Worm (Caenorhabditis elegans) whole organism, L3 larva: ENCODE results near the gene fcho-1.

Experiments
- R02D3.7 ChIP-seq: fragments of 150-350 bp; optimal IDR thresholded peaks from 2 replicates; lab custom pipeline; 2014; ENCODE audit warnings: missing biosample characterization, missing genetic modification characterization
- aly-2 ChIP-seq: fragments of 150-350 bp; optimal IDR thresholded peaks from 2 replicates; lab custom pipeline; 2014; ENCODE audit warnings: missing biosample characterization, missing genetic modification characterization
- ama-1 ChIP-seq: fragments of 150-350 bp; optimal IDR thresholded peaks from 2 replicates; lab custom pipeline; 2018
- ceh-16 ChIP-seq: sonication (generic microtip); optimal IDR thresholded peaks from 2 replicates; lab custom pipeline; 2017; ENCODE audit warnings: missing biosample characterization, missing genetic modification characterization
- egl-27 ChIP-seq: sonication (generic microtip); optimal IDR thresholded peaks from 4 replicates; lab custom pipeline; 2017; ENCODE audit warnings: missing biosample characterization, missing genetic modification reagents, missing genetic modification characterization
- fos-1 ChIP-seq: fragments of 150-350 bp; optimal IDR thresholded peaks from 2 replicates; lab custom pipeline; 2014; ENCODE audit warnings: missing biosample characterization, missing genetic modification characterization
- jun-1 ChIP-seq: fragments of 150-350 bp; optimal IDR thresholded peaks from 2 replicates; lab custom pipeline; 2014; ENCODE audit warnings: missing biosample characterization, missing genetic modification reagents, missing genetic modification characterization
- lin-15B ChIP-seq: fragments of 150-350 bp; optimal IDR thresholded peaks from 2 replicates; lab custom pipeline; 2014; ENCODE audit warnings: missing biosample characterization, missing genetic modification characterization
- nhr-12 ChIP-seq: fragments of 150-350 bp; optimal IDR thresholded peaks from 2 replicates; lab custom pipeline; 2014; ENCODE audit warnings: missing biosample characterization, missing genetic modification characterization
- nhr-28 ChIP-seq: fragments of 150-350 bp; optimal IDR thresholded peaks from 2 replicates; lab custom pipeline; 2014; ENCODE audit warnings: missing biosample characterization, missing genetic modification characterization
- nhr-76 ChIP-seq: fragments of 150-350 bp; sonication (generic microtip); optimal IDR thresholded peaks from 5 replicates; lab custom pipeline; 2014; ENCODE audit warnings: missing biosample characterization, missing genetic modification characterization
- nhr-77 ChIP-seq: fragments of 150-350 bp; optimal IDR thresholded peaks from 2 replicates; lab custom pipeline; 2014; ENCODE audit warnings: missing biosample characterization, missing genetic modification characterization

ce11 chrII:1368756-1369155 is 58.4 kb downstream of the fcho-1 start:
- no peak for TF ChIP-seq nhr-28 (tag; lab: Kevin White, UChicago)
- no peak for TF ChIP-seq ceh-16 (tag; lab: Kevin White, UChicago)
- TF ChIP-seq ama-1 (lab: Kevin White, UChicago): no peak
- no peak for TF ChIP-seq nhr-77 (tag; lab: Kevin White, UChicago)
- no peak for TF ChIP-seq jun-1 (tag; lab: Kevin White, UChicago)
- TF ChIP-seq egl-27 (tag; lab: Kevin White, UChicago): no peak
- no peak for TF ChIP-seq nhr-76 (tag; lab: Kevin White, UChicago)
- no peak for TF ChIP-seq nhr-12 (tag; lab: Kevin White, UChicago)
- TF ChIP-seq lin-15B (tag; lab: Kevin White, UChicago): no peak
- no peak for TF ChIP-seq R02D3.7 (tag; lab: Kevin White, UChicago)
- TF ChIP-seq fos-1: no peak
- TF ChIP-seq aly-2 (tag; lab: Kevin White, UChicago): no peak
